Fruit fly (Drosophila melanogaster) Kc167 (cell line): ENCODE results near the gene nkt.

Experiments
- Myc ChIP-seq: fragments of >200 bp; optimal IDR thresholded peaks from 2 replicates; lab custom pipeline; 2017; ENCODE audit warnings: missing external identifiers
- Sin3A ChIP-seq: fragments of >200 bp; optimal IDR thresholded peaks from 2 replicates; lab custom pipeline; 2018; ENCODE audit warnings: missing external identifiers
- h ChIP-seq: fragments of >200 bp; optimal IDR thresholded peaks from 3 replicates; lab custom pipeline; 2018; ENCODE audit warnings: missing external identifiers
- insv ChIP-seq: fragments of >200 bp; optimal IDR thresholded peaks from 3 replicates; lab custom pipeline; 2018; ENCODE audit warnings: missing external identifiers
- psq ChIP-seq: fragments of >200 bp; optimal IDR thresholded peaks from 2 replicates; lab custom pipeline; 2017; ENCODE audit warnings: missing external identifiers
- ttk ChIP-seq: sonication (Bioruptor generic); optimal IDR thresholded peaks from 2 replicates; lab custom pipeline; 2017; ENCODE audit warnings: missing external identifiers

nkt gene

dm6 chr3L:11217893-11218292 lies 16.7 kb downstream of the nkt start:
- TF ChIP-seq ttk (lab: Kevin White, UChicago) (no peak), Sin3A (no peak), psq (no peak), insv (no peak), h (lab: Kevin White, UChicago) (no peak), Myc (lab: Kevin White, UChicago) (no peak)

DNA sequence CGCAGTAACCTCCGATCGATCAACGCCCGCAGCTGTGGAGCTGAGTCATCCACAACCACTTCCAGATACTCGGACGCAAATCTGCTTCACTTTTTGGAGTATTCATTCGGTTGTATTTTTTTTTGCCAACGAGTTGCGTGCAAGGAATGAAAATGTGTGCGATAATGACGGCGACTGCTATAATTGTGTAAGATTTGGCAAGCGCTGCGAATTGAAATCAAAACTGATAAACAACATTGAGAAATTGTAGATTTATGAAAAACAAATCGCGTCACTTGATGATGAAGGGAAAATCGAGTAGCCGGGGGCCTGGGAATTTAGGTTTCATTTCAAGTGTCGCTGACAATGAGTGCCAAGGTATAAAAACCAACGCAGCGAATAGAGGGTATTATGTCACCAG lies 17.7 kb downstream of the nkt start:
- TF ChIP-seq h (lab: Kevin White, UChicago) (no peak), psq (no peak)

DNA sequence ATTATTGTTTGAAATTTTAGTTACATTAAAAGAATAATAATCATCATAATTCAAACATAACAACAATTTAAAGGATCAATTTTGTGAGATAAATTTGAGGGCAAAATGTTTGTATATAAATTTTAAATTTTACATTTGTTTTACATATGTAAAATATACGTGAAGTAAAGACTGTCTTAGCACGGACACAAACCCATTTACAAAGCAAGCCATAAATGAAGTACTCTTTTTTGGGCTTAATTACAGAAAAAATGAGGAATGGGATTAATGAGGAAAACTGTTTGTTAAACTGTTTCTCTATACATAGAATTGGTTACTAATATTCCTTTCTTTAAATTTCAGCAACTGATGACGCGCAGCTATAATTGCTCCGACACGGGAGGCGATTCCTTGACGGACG lies 23.5 kb downstream of the nkt start:
- TF ChIP-seq ttk (lab: Kevin White, UChicago) (no peak), psq (no peak), h (lab: Kevin White, UChicago) (no peak), Sin3A (no peak), insv (no peak), Myc (lab: Kevin White, UChicago) (no peak)

- TF ChIP-seq h (lab: Kevin White, UChicago) (no peak), ttk (lab: Kevin White, UChicago) (no peak), insv (no peak), psq (no peak), Sin3A (no peak), Myc (lab: Kevin White, UChicago) (no peak)
Measured at dm6 chr3L:11227708-11228107, 26.6 kb downstream of the nkt start.

DNA sequence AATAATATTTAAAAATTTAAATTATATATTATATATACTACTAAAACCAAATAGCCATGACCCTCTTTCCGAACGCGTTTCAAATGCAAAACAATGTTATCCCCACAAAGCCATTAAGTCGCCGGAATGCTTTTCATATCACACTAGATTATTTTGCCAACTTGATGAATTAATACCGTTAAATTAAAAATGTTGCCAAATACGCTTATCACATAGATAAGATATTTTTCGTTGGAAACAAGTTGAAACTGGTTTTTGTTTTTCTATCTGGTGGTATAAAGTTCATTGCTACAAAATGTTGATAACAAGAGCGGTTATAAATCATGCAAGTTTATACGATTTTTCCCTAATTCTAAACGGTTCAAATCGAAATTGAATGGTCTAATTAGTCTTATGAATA lies 32.4 kb downstream of the nkt start:
- no peak for TF ChIP-seq insv
- TF ChIP-seq Sin3A = no peak
- TF ChIP-seq ttk (lab: Kevin White, UChicago) = no peak
- no peak for TF ChIP-seq psq
- no peak for TF ChIP-seq h (lab: Kevin White, UChicago)
- no peak for TF ChIP-seq Myc (lab: Kevin White, UChicago)

DNA sequence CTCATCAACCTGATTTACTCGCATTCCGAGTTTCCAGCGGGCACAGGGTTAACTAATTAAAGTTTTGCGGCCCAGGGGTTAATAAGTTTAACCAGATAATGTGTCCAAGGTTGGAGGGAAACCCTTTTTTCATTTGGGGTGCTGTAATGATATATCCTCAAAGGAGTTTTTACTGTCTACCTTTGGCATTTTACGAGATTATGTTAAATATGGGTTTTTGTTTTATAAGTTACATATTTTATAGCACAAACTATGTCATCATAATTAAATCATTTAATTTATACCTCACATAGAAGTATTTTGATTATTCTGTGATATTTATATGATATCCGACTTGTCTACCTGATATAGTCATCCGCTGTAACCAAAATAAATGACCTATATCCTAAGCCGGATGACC lies 35.0 kb downstream of the nkt start, which contains the start of gene Ir68a:
Gene Ir68a (minus strand): TSS at position 101 of the 400 bp plus-strand sequence.
- TF ChIP-seq Myc (lab: Kevin White, UChicago) = no peak
- TF ChIP-seq ttk (lab: Kevin White, UChicago) = no peak
- no peak for TF ChIP-seq Sin3A

- TF ChIP-seq ttk (lab: Kevin White, UChicago) (no peak), Myc (lab: Kevin White, UChicago) (no peak), h (lab: Kevin White, UChicago) (no peak), insv (no peak), Sin3A (no peak), psq (no peak)
Measured at dm6 chr3L:11237127-11237759, 36.1 kb downstream of the nkt start.

- TF ChIP-seq ttk (lab: Kevin White, UChicago) (no peak), Myc (lab: Kevin White, UChicago) (no peak), Sin3A (no peak), psq (no peak), h (lab: Kevin White, UChicago) (no peak), insv (no peak)
Measured at dm6 chr3L:11239191-11239641, 38.1 kb downstream of the nkt start.

DNA sequence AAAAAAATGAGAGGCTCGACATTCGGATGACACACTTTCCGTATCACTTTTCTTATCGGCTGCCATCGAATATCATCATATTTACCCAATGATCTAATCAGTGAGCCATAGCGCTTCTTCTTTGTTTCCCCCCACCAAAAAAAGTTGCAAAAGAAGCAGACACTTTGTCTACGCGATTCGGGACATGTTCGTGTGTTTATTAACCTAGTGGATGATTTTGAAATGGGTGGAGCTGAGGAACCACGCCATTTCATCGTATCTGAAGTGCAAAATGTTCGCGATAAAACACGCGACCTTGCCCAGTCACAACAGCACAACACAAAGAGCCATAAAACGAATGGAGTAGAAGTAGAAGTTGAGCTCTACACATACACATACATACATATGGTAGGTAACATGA lies 40.8 kb downstream of the nkt start:
- TF ChIP-seq ttk (lab: Kevin White, UChicago) = no peak
- TF ChIP-seq Sin3A = no peak
- no peak for TF ChIP-seq psq
- TF ChIP-seq insv = no peak
- no peak for TF ChIP-seq Myc (lab: Kevin White, UChicago)
- no peak for TF ChIP-seq h (lab: Kevin White, UChicago)

- TF ChIP-seq insv (no peak), psq (no peak), h (lab: Kevin White, UChicago) (no peak)
Measured at dm6 chr3L:11242410-11243291, 41.5 kb downstream of the nkt start.

- TF ChIP-seq h (lab: Kevin White, UChicago) (no peak), psq (no peak)
Measured at dm6 chr3L:11243292-11243670, 42.1 kb downstream of the nkt start.

DNA sequence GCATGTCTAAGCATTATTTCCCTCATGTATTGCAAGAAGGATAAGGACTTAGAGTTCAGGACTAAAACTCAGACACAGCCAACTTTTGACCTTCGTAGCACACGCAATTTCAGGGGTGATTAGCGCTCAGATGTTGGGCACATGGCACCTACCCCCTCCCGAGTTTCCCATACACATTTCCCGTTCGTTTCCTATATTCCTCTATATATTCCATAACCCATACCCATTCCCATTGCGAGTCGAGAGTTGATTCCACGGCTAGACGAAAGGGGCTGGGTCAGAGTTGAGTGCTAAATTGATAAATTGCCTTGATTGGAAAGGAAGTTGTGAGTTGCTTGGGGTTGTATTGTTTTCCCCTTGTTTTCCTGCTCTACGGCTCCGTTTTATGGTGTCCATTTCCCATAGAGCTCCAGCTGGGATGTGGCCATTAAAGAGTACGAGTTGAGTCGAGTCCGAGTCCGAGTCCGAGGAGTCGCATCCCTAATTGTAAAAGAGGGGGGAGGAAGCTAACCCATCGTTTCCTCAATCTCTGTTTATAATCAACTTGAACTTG lies 42.9 kb downstream of the nkt start:
- no peak for TF ChIP-seq psq

DNA sequence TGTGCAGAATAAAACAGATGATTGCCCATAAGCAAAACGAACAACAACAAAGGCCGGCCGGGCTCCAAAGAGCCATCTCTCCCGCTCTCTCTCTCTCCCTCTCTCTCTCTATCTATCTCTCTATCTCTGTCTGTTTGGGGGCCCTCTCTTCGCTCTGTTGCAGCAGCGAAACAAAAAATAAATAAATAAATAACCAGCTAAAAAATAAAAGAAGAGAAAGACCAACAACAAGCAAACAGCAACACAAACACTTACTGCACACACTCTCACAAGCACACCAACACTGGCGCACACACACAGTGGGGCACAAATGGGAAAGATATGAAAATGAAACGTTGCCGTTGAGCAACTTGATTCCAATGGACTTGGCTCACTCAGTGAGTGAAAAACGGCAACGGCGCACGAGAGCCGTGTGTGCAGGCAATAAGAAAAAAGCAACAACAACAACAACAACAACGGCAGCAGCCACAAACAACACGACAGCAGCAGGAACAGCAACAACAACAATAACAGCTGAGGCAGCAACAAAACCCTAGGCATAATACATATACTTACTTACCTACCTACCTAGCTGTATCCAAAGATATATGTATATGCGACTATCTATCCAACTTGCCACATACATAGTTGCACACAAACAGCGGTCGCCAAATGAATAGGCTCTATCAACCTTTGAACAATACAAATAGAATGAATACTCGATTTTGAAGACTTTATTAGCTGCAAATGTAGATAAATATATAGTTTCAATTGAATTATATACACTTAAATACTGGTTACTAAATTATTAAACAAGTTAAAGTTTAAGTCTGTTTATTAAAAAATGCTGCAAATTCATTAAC lies 45.1 kb downstream of the nkt start:
- no peak for TF ChIP-seq psq
